Fruit fly (Drosophila melanogaster) whole organism, embryonic: ENCODE data around the gene Gpdh3.

Experiments used
- CG10654 ChIP-seq: fragments of 200-800 bp; sonication (Bioruptor generic); optimal IDR thresholded peaks from 2 replicates; lab custom pipeline; 2016; ENCODE audit warnings: missing biosample characterization, missing genetic modification characterization
- CG11085 ChIP-seq: fragments of 200-800 bp; sonication (Bioruptor generic); IDR thresholded peaks from 2 replicates; pipeline ENCODE4 v1.3.6; 2022; ENCODE audit warnings: missing biosample characterization, missing genetic modification characterization
- CG11696 ChIP-seq: fragments of 200-800 bp; sonication (Bioruptor generic); IDR thresholded peaks from 2 replicates; pipeline ENCODE4 v1.3.6; 2022; ENCODE audit warnings: missing biosample characterization, missing genetic modification characterization
- CG13424 ChIP-seq: fragments of 200-800 bp; sonication (Bioruptor generic); optimal IDR thresholded peaks from 2 replicates; lab custom pipeline; 2019; ENCODE audit warnings: missing biosample characterization, mild to moderate bottlenecking, missing genetic modification characterization, moderate library complexity
- CG13624 ChIP-seq: fragments of 200-800 bp; sonication (Bioruptor generic); optimal IDR thresholded peaks from 2 replicates; lab custom pipeline; 2016; ENCODE audit warnings: missing biosample characterization, missing genetic modification characterization
- CG15479 ChIP-seq: fragments of 200-800 bp; sonication (Bioruptor generic); optimal IDR thresholded peaks from 3 replicates; lab custom pipeline; 2019; ENCODE audit warnings: missing biosample characterization, mild to moderate bottlenecking, missing genetic modification characterization, moderate library complexity
- CG1647 ChIP-seq: fragments of 200-800 bp; sonication (Bioruptor generic); optimal IDR thresholded peaks from 3 replicates; lab custom pipeline; 2016; ENCODE audit warnings: missing biosample characterization, missing genetic modification characterization
- CG18011 ChIP-seq: fragments of 200-800 bp; sonication (Bioruptor generic); optimal IDR thresholded peaks from 2 replicates; lab custom pipeline; 2017; ENCODE audit warnings: missing biosample characterization, missing genetic modification characterization, mild to moderate bottlenecking, moderate library complexity, missing genotype
- CG18599 ChIP-seq: fragments of 200-800 bp; sonication (Bioruptor generic); optimal IDR thresholded peaks from 3 replicates; lab custom pipeline; 2017; ENCODE audit warnings: missing biosample characterization, missing genetic modification characterization, mild to moderate bottlenecking, moderate library complexity, missing genetic modification reagents
- CG31388 ChIP-seq: fragments of 200-800 bp; sonication (Bioruptor generic); optimal IDR thresholded peaks from 2 replicates; lab custom pipeline; 2016; ENCODE audit warnings: missing biosample characterization, missing genetic modification characterization
- CG3838 ChIP-seq: fragments of 200-800 bp; sonication (Bioruptor generic); optimal IDR thresholded peaks from 3 replicates; lab custom pipeline; 2016; ENCODE audit warnings: missing biosample characterization, missing genetic modification characterization
- CG4617 ChIP-seq: fragments of 200-800 bp; sonication (Bioruptor generic); optimal IDR thresholded peaks from 3 replicates; lab custom pipeline; 2016; ENCODE audit warnings: missing biosample characterization, missing genetic modification characterization, borderline replicate concordance
- CG6791 ChIP-seq: fragments of 200-800 bp; sonication (Bioruptor generic); IDR thresholded peaks from 3 replicates; pipeline ENCODE4 v1.3.6; 2022; ENCODE audit warnings: missing biosample characterization, missing genetic modification characterization; ENCODE audit not compliant: partially characterized antibody
- CG7987 ChIP-seq: fragments of 200-800 bp; sonication (Bioruptor generic); optimal IDR thresholded peaks from 2 replicates; lab custom pipeline; 2018; ENCODE audit warnings: missing biosample characterization, mild to moderate bottlenecking, missing genetic modification characterization, moderate library complexity
- CG9727 ChIP-seq: fragments of 200-800 bp; sonication (Bioruptor generic); optimal IDR thresholded peaks from 3 replicates; lab custom pipeline; 2017; ENCODE audit warnings: missing biosample characterization, mild to moderate bottlenecking, missing genetic modification characterization
- CoRest ChIP-seq: fragments of 200-800 bp; sonication (Bioruptor generic); optimal IDR thresholded peaks from 3 replicates; lab custom pipeline; 2018; ENCODE audit warnings: missing biosample characterization, mild to moderate bottlenecking, missing genetic modification characterization, moderate library complexity
- Dip2 ChIP-seq: fragments of 200-800 bp; sonication (Bioruptor generic); IDR thresholded peaks from 2 replicates; pipeline ENCODE4 v1.3.6; 2022; ENCODE audit warnings: missing biosample characterization, missing genetic modification characterization
- Dp ChIP-seq: fragments of 200-800 bp; sonication (Bioruptor generic); optimal IDR thresholded peaks from 2 replicates; lab custom pipeline; 2018; ENCODE audit warnings: missing biosample characterization, mild to moderate bottlenecking, missing genetic modification characterization, moderate library complexity
- H2.0 ChIP-seq: fragments of 200-800 bp; sonication (Bioruptor generic); IDR thresholded peaks from 2 replicates; pipeline ENCODE4 v1.3.6; 2022; ENCODE audit warnings: missing biosample characterization, missing genetic modification characterization
- HmgZ ChIP-seq: fragments of 200-800 bp; sonication (Bioruptor generic); optimal IDR thresholded peaks from 2 replicates; lab custom pipeline; 2018; ENCODE audit warnings: missing biosample characterization, mild to moderate bottlenecking, missing genetic modification characterization
- Hmx ChIP-seq: fragments of 200-800 bp; sonication (Bioruptor generic); optimal IDR thresholded peaks from 2 replicates; lab custom pipeline; 2016; ENCODE audit warnings: missing biosample characterization, missing genetic modification characterization
- Med ChIP-seq: fragments of 200-800 bp; sonication (Bioruptor generic); peaks from one replicate; lab custom pipeline; 2016; ENCODE audit warnings: missing biosample characterization, missing genetic modification characterization, mild to moderate bottlenecking, inconsistent platforms, moderate library complexity
- NC2α ChIP-seq: fragments of 200-800 bp; sonication (Bioruptor generic); optimal IDR thresholded peaks from 2 replicates; lab custom pipeline; 2016; ENCODE audit warnings: missing biosample characterization, missing genetic modification characterization
- Nf-YB ChIP-seq: fragments of 200-800 bp; sonication (Bioruptor generic); optimal IDR thresholded peaks from 3 replicates; lab custom pipeline; 2019; ENCODE audit warnings: missing biosample characterization, mild to moderate bottlenecking, missing genetic modification characterization, moderate library complexity
- PHDP ChIP-seq: fragments of 200-800 bp; sonication (Bioruptor generic); optimal IDR thresholded peaks from 3 replicates; lab custom pipeline; 2018; ENCODE audit warnings: missing biosample characterization, mild to moderate bottlenecking, missing genetic modification characterization, moderate library complexity
- Rfx ChIP-seq: fragments of 200-800 bp; sonication (Bioruptor generic); IDR thresholded peaks from 2 replicates; pipeline ENCODE4 v1.3.6; 2022; ENCODE audit warnings: missing biosample characterization, missing genetic modification characterization
- Scr ChIP-seq: fragments of 200-800 bp; sonication (Bioruptor generic); IDR thresholded peaks from 2 replicates; pipeline ENCODE4 v1.3.6; 2022; ENCODE audit warnings: missing biosample characterization, missing genetic modification characterization; ENCODE audit not compliant: partially characterized antibody
- Side ChIP-seq: fragments of 200-800 bp; sonication (Bioruptor generic); optimal IDR thresholded peaks from 2 replicates; lab custom pipeline; 2016; ENCODE audit warnings: missing biosample characterization, missing genetic modification characterization
- Xbp1 ChIP-seq: fragments of 200-800 bp; sonication (Bioruptor generic); optimal IDR thresholded peaks from 3 replicates; lab custom pipeline; 2016; ENCODE audit warnings: missing biosample characterization, mild to moderate bottlenecking, missing genetic modification characterization
- YL-1 ChIP-seq: fragments of 200-800 bp; sonication (Bioruptor generic); optimal IDR thresholded peaks from 3 replicates; lab custom pipeline; 2017; ENCODE audit warnings: missing biosample characterization, mild to moderate bottlenecking, missing genetic modification characterization
- ab ChIP-seq: fragments of 200-800 bp; sonication (Bioruptor generic); optimal IDR thresholded peaks from 2 replicates; lab custom pipeline; 2016; ENCODE audit warnings: missing biosample characterization, missing genetic modification characterization
- abd-A ChIP-seq: fragments of 200-800 bp; sonication (Bioruptor generic); optimal IDR thresholded peaks from 3 replicates; lab custom pipeline; 2019; ENCODE audit warnings: missing biosample characterization, mild to moderate bottlenecking, missing genetic modification characterization, moderate library complexity
- ato ChIP-seq: fragments of 200-800 bp; sonication (Bioruptor generic); IDR thresholded peaks from 2 replicates; pipeline ENCODE4 v1.3.6; 2022; ENCODE audit warnings: missing biosample characterization, missing genetic modification characterization; ENCODE audit not compliant: partially characterized antibody
- cas ChIP-seq: fragments of 200-800 bp; sonication (Bioruptor generic); IDR thresholded peaks from 2 replicates; pipeline ENCODE4 v1.3.6; 2022; ENCODE audit warnings: missing biosample characterization, missing genetic modification characterization
- cg ChIP-seq: fragments of 200-800 bp; sonication (Bioruptor generic); optimal IDR thresholded peaks from 3 replicates; lab custom pipeline; 2019; ENCODE audit warnings: missing biosample characterization, mild to moderate bottlenecking, missing genetic modification characterization, moderate library complexity
- dan ChIP-seq: fragments of 200-800 bp; sonication (Bioruptor generic); IDR thresholded peaks from 2 replicates; pipeline ENCODE4 v1.3.6; 2022; ENCODE audit warnings: missing biosample characterization, missing genetic modification characterization
- eyg ChIP-seq: fragments of 200-800 bp; sonication (Bioruptor generic); optimal IDR thresholded peaks from 3 replicates; lab custom pipeline; 2016; ENCODE audit warnings: missing biosample characterization, missing genetic modification characterization
- jing ChIP-seq: fragments of 200-800 bp; sonication (Bioruptor generic); optimal IDR thresholded peaks from 2 replicates; lab custom pipeline; 2018; ENCODE audit warnings: missing biosample characterization, mild to moderate bottlenecking, missing genetic modification characterization
- jumu ChIP-seq: fragments of 200-800 bp; sonication (Bioruptor generic); optimal IDR thresholded peaks from 3 replicates; lab custom pipeline; 2016; ENCODE audit warnings: missing biosample characterization, missing genetic modification characterization
- knrl ChIP-seq: fragments of 200-800 bp; sonication (Bioruptor generic); IDR thresholded peaks from 3 replicates; pipeline ENCODE4 v1.3.6; 2022; ENCODE audit warnings: missing biosample characterization, missing genetic modification characterization; ENCODE audit not compliant: partially characterized antibody
- lbe ChIP-seq: fragments of 200-800 bp; sonication (Bioruptor generic); optimal IDR thresholded peaks from 2 replicates; lab custom pipeline; 2016; ENCODE audit warnings: missing biosample characterization, mild to moderate bottlenecking, missing genetic modification characterization
- pho ChIP-seq: fragments of 200-800 bp; sonication (Bioruptor generic); optimal IDR thresholded peaks from 2 replicates; lab custom pipeline; 2016; ENCODE audit warnings: missing biosample characterization, missing genetic modification characterization
- psq ChIP-seq: fragments of 200-800 bp; sonication (Bioruptor generic); optimal IDR thresholded peaks from 2 replicates; lab custom pipeline; 2017; ENCODE audit warnings: missing biosample characterization, missing genetic modification characterization
- ranshi ChIP-seq: fragments of 200-800 bp; sonication (Bioruptor generic); IDR thresholded peaks from 2 replicates; pipeline ENCODE4 v1.3.6; 2022; ENCODE audit warnings: missing biosample characterization, missing genetic modification characterization
- sim ChIP-seq: fragments of 200-800 bp; sonication (Bioruptor generic); IDR thresholded peaks from 2 replicates; pipeline ENCODE4 v1.3.6; 2022; ENCODE audit warnings: missing biosample characterization, missing genetic modification characterization
- sna ChIP-seq: fragments of 200-800 bp; sonication (Bioruptor generic); IDR thresholded peaks from 2 replicates; pipeline ENCODE4 v1.3.6; 2022; ENCODE audit warnings: missing biosample characterization, missing genetic modification characterization; ENCODE audit not compliant: partially characterized antibody
- sqz ChIP-seq: fragments of 200-800 bp; sonication (Bioruptor generic); optimal IDR thresholded peaks from 3 replicates; lab custom pipeline; 2018; ENCODE audit warnings: missing biosample characterization, mild to moderate bottlenecking, missing genetic modification characterization
- tin ChIP-seq: fragments of 200-800 bp; sonication (Bioruptor generic); optimal IDR thresholded peaks from 3 replicates; lab custom pipeline; 2016; ENCODE audit warnings: missing biosample characterization, missing genetic modification characterization

The Gpdh3 gene

dm6 chr3R:22367126-22368076 is 14.4 kb upstream of the Gpdh3 start, which contains the start of the genes Polr3F and PyK (continued):
- TF ChIP-seq abd-A (tag; lab: Kevin White, UChicago) (peak; percentile 29), jing (GFP tag; lab: Kevin White, UChicago) (no peak), CG11085 (no peak), cg (GFP tag; lab: Kevin White, UChicago) (peak; percentile 25), CoRest (tag; lab: Kevin White, UChicago) (peak; percentile 52), tin (peak; percentile 24), cas (no peak), Dip2 (GFP tag; lab: Robert Waterston, UW) (no peak), CG6791 (no peak), NC2α (GFP tag; lab: Kevin White, UChicago) (no peak), pho (GFP tag; lab: Kevin White, UChicago) (peak; percentile 25), CG9727 (GFP tag; lab: Kevin White, UChicago) (peak; percentile 41), ato (GFP tag; lab: Robert Waterston, UW) (no peak), CG13624 (no peak), CG3838 (peak; percentile 26), Nf-YB (peak; percentile 14), Dp (peak; percentile 66), CG4617 (GFP tag; lab: Kevin White, UChicago) (peak; percentile 30), CG7987 (GFP tag; lab: Kevin White, UChicago) (no peak), sna (GFP tag; lab: Robert Waterston, UW) (0 out of 2 replicates have a peak, but pooled peaks have one; percentile 17), CG31388 (GFP tag; lab: Kevin White, UChicago) (no peak), Med (GFP tag; lab: Kevin White, UChicago) (peak; percentile 60), YL-1 (GFP tag; lab: Kevin White, UChicago) (peak; percentile 51), sqz (GFP tag; lab: Kevin White, UChicago) (peak; percentile 33), H2.0 (GFP tag; lab: Robert Waterston, UW) (no peak), CG13424 (tag; lab: Kevin White, UChicago) (peak; percentile 46), eyg (GFP tag; lab: Kevin White, UChicago) (no peak), CG18011 (GFP tag; lab: Kevin White, UChicago) (no peak), Rfx (no peak), Side (GFP tag; lab: Kevin White, UChicago) (no peak), CG1647 (GFP tag; lab: Kevin White, UChicago) (no peak), CG11696 (GFP tag; lab: Robert Waterston, UW) (no peak), ab (no peak), dan (GFP tag; lab: Robert Waterston, UW) (no peak), PHDP (tag; lab: Kevin White, UChicago) (peak; percentile 56), CG18599 (GFP tag; lab: Kevin White, UChicago) (no peak), sim (GFP tag; lab: Robert Waterston, UW) (no peak), psq (no peak), Hmx (GFP tag; lab: Kevin White, UChicago) (no peak), ranshi (GFP tag; lab: Robert Waterston, UW) (no peak), Scr (peak; percentile 7; the same call in 1 of the 2 replicates), CG10654 (peak; percentile 5), Xbp1 (GFP tag; lab: Kevin White, UChicago) (peak; percentile 30), knrl (GFP tag; lab: Robert Waterston, UW) (0 out of 3 replicates have a peak, but pooled peaks have one; percentile 26), jumu (peak; percentile 9), HmgZ (tag; lab: Kevin White, UChicago) (no peak), lbe (GFP tag; lab: Kevin White, UChicago) (peak; percentile 32), CG15479 (no peak)
